Fruit fly (Drosophila melanogaster) whole organism, wandering third instar larva: ENCODE measurements around the gene CG13386.

Experiments
- Abd-B ChIP-seq: fragments of >200 bp; optimal IDR thresholded peaks from 2 replicates; lab custom pipeline; 2017; ENCODE audit warnings: missing biosample characterization, missing genetic modification characterization
- CG9705 ChIP-seq: fragments of 200-800 bp; sonication (Bioruptor generic); optimal IDR thresholded peaks from 2 replicates; lab custom pipeline; 2018; ENCODE audit warnings: missing biosample characterization, mild to moderate bottlenecking, missing genetic modification characterization
- CrebA ChIP-seq: fragments of 200-800 bp; sonication (Bioruptor generic); optimal IDR thresholded peaks from 2 replicates; lab custom pipeline; 2016; ENCODE audit warnings: missing biosample characterization, mild to moderate bottlenecking, missing genetic modification characterization, borderline replicate concordance
- Dfd ChIP-seq: fragments of >200 bp; optimal IDR thresholded peaks from 2 replicates; lab custom pipeline; 2017; ENCODE audit warnings: missing biosample characterization, missing genetic modification characterization
- Dif ChIP-seq: fragments of 200-275, 200-300 bp; sonication (Bioruptor generic); optimal IDR thresholded peaks from 2 replicates; lab custom pipeline; 2018; ENCODE audit warnings: missing biosample characterization, missing genetic modification characterization; ENCODE audit not compliant: partially characterized antibody
- GATAd ChIP-seq: sonication (Bioruptor generic); optimal IDR thresholded peaks from 2 replicates; lab custom pipeline; 2016; ENCODE audit warnings: missing biosample characterization, missing genetic modification characterization
- HLH106 ChIP-seq: fragments of 200-800 bp; optimal IDR thresholded peaks from 3 replicates; lab custom pipeline; 2019; ENCODE audit warnings: missing biosample characterization, mild to moderate bottlenecking, missing genetic modification characterization, moderate library complexity
- Hnf4 ChIP-seq: fragments of 200-800 bp; sonication (Bioruptor generic); optimal IDR thresholded peaks from 2 replicates; lab custom pipeline; 2016; ENCODE audit warnings: missing biosample characterization, mild to moderate bottlenecking, missing genetic modification characterization
- Hr78 ChIP-seq: fragments of >200 bp; optimal IDR thresholded peaks from 2 replicates; lab custom pipeline; 2017; ENCODE audit warnings: missing biosample characterization, missing genetic modification characterization
- Hr83 ChIP-seq: fragments of 200-300 bp; sonication (Bioruptor generic); optimal IDR thresholded peaks from 2 replicates; lab custom pipeline; 2016; ENCODE audit warnings: missing biosample characterization, mild to moderate bottlenecking, missing genetic modification characterization, moderate library complexity; ENCODE audit not compliant: poor library complexity, severe bottlenecking
- Jra ChIP-seq: sonication (Bioruptor generic); optimal IDR thresholded peaks from 2 replicates; lab custom pipeline; 2016; ENCODE audit warnings: missing biosample characterization, missing genetic modification characterization
- Mio ChIP-seq: sonication (Bioruptor generic); optimal IDR thresholded peaks from 2 replicates; lab custom pipeline; 2016; ENCODE audit warnings: missing biosample characterization, missing genetic modification characterization
- Myc ChIP-seq: fragments of >200 bp; optimal IDR thresholded peaks from 2 replicates; lab custom pipeline; 2017
- N ChIP-seq: fragments of >200 bp; optimal IDR thresholded peaks from 2 replicates; lab custom pipeline; 2018; ENCODE audit warnings: missing biosample characterization, missing external identifiers, missing genetic modification characterization
- OdsH ChIP-seq: fragments of 200-800 bp; sonication (Bioruptor generic); optimal IDR thresholded peaks from 2 replicates; lab custom pipeline; 2016; ENCODE audit warnings: missing biosample characterization, mild to moderate bottlenecking, missing genetic modification characterization
- Rel ChIP-seq, 2 experiments: fragments of 200-800 bp; sonication (Bioruptor generic) in 1 of 2; optimal IDR thresholded peaks; 2 replicates in 1 of 2; 3 replicates in 1 of 2; lab custom pipeline; 2016 to 2019; ENCODE audit warnings: mild to moderate bottlenecking in 2 of 2, missing biosample characterization in 2 of 2, missing genetic modification characterization in 2 of 2, moderate library complexity in 1 of 2
- Sp1 ChIP-seq: fragments of 200-800 bp; sonication (Bioruptor generic); optimal IDR thresholded peaks from 3 replicates; lab custom pipeline; 2019; ENCODE audit warnings: missing biosample characterization, mild to moderate bottlenecking, missing genetic modification characterization, moderate library complexity
- Vsx2 ChIP-seq: fragments of 200-300, 225-300 bp; sonication (Bioruptor generic); optimal IDR thresholded peaks from 2 replicates; lab custom pipeline; 2018; ENCODE audit warnings: missing biosample characterization, missing genetic modification characterization; ENCODE audit not compliant: partially characterized antibody
- br ChIP-seq: fragments of 200-800 bp; sonication (Bioruptor generic); optimal IDR thresholded peaks from 2 replicates; lab custom pipeline; 2016; ENCODE audit warnings: missing biosample characterization, missing genetic modification characterization
- brk ChIP-seq: fragments of 200-800 bp; sonication (Bioruptor generic); optimal IDR thresholded peaks from 2 replicates; lab custom pipeline; 2016; ENCODE audit warnings: missing biosample characterization, mild to moderate bottlenecking, missing genetic modification characterization
- dl ChIP-seq, 2 experiments: fragments of 175-275, 200-275 bp in 1 of 2; fragments of 200-275 bp in 1 of 2; sonication (Bioruptor generic); optimal IDR thresholded peaks; lab custom pipeline; 2018; ENCODE audit warnings: mild to moderate bottlenecking in 2 of 2, missing biosample characterization in 2 of 2, missing genetic modification characterization in 2 of 2, moderate library complexity in 2 of 2; ENCODE audit not compliant: partially characterized antibody in 2 of 2, insufficient read depth in 1 of 2
- dmrt93B ChIP-seq: fragments of 200-800 bp; sonication (Bioruptor generic); optimal IDR thresholded peaks from 2 replicates; lab custom pipeline; 2018; ENCODE audit warnings: missing biosample characterization, mild to moderate bottlenecking, missing genetic modification characterization
- dsf ChIP-seq: sonication (Bioruptor generic); optimal IDR thresholded peaks from 2 replicates; lab custom pipeline; 2016; ENCODE audit warnings: missing biosample characterization, missing genetic modification characterization, borderline replicate concordance
- ey ChIP-seq: fragments of 200-800 bp; sonication (Bioruptor generic); optimal IDR thresholded peaks from 2 replicates; lab custom pipeline; 2016; ENCODE audit warnings: missing biosample characterization, missing genetic modification characterization
- foxo ChIP-seq, 2 experiments: fragments of 200-800 bp; sonication (Bioruptor generic); optimal IDR thresholded peaks; 2 replicates in 1 of 2; 3 replicates in 1 of 2; lab custom pipeline; 2016 to 2017; ENCODE audit warnings: missing biosample characterization in 2 of 2, missing genetic modification characterization in 2 of 2
- fru ChIP-seq: fragments of 200-800 bp; sonication (Bioruptor generic); optimal IDR thresholded peaks from 3 replicates; lab custom pipeline; 2016; ENCODE audit warnings: missing biosample characterization, mild to moderate bottlenecking, missing genetic modification characterization
- h ChIP-seq: fragments of 200-800 bp; sonication (Bioruptor generic); optimal IDR thresholded peaks from 3 replicates; lab custom pipeline; 2016; ENCODE audit warnings: missing biosample characterization, mild to moderate bottlenecking, missing genetic modification characterization
- jim ChIP-seq: fragments of 175-275, 200-325 bp; sonication (Bioruptor generic); optimal IDR thresholded peaks from 2 replicates; lab custom pipeline; 2016; ENCODE audit warnings: missing biosample characterization, mild to moderate bottlenecking, missing genetic modification characterization
- lola ChIP-seq: fragments of >200 bp; optimal IDR thresholded peaks from 2 replicates; lab custom pipeline; 2017; ENCODE audit warnings: missing biosample characterization, missing genetic modification characterization
- psq ChIP-seq: fragments of 200-800 bp; sonication (Bioruptor generic); optimal IDR thresholded peaks from 3 replicates; lab custom pipeline; 2017; ENCODE audit warnings: missing biosample characterization, mild to moderate bottlenecking, missing genetic modification characterization, moderate library complexity
- rgr ChIP-seq: fragments of 200-800 bp; sonication (Bioruptor generic); optimal IDR thresholded peaks from 3 replicates; lab custom pipeline; 2016; ENCODE audit warnings: missing biosample characterization, mild to moderate bottlenecking, missing genetic modification characterization
- sage ChIP-seq: fragments of 200-800 bp; sonication (Bioruptor generic); optimal IDR thresholded peaks from 2 replicates; lab custom pipeline; 2016; ENCODE audit warnings: missing biosample characterization, mild to moderate bottlenecking, missing genetic modification characterization
- sv ChIP-seq: fragments of 200-800 bp; sonication (Bioruptor generic); optimal IDR thresholded peaks from 3 replicates; lab custom pipeline; 2016; ENCODE audit warnings: missing biosample characterization, missing genetic modification characterization
- usp ChIP-seq: fragments of >200 bp; optimal IDR thresholded peaks from 2 replicates; lab custom pipeline; 2017; ENCODE audit warnings: missing biosample characterization, missing genetic modification characterization
- woc ChIP-seq: sonication (Bioruptor generic); optimal IDR thresholded peaks from 2 replicates; lab custom pipeline; 2016; ENCODE audit warnings: missing biosample characterization, mild to moderate bottlenecking, missing genetic modification characterization

The CG13386 gene

DNA sequence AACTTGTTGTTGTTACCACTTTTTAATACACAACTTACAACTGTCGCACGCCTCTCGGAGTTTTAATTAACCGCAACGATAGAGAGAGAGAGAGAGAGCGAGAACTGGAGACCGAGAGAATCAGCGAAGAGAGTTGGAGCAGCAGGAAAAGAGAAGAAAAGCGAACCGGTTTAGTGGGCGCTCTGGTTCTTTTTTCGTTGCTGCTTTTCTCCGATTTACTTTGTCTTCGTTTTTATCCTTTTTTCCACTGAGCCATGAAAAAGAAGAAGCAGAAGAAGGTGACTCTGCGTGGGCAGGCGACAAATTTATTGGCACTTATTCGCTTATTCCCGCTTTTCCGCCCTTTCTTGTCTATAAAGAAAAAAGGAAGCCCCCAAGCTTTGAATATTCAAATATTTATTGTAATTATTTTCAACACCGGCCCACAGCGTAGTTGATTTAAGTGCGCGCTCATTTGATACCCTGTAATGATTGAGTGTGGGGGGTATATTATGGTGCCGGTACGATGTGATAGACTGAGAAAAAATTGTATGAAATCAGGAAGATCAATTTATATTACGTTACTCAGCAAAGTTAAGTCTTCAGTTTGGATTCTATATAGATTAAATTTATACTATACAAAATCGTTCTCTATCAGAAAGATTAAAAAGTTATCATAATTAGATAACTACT is 21.6 kb downstream of the CG13386 start:
- TF ChIP-seq ey (GFP tag; lab: Kevin White, UChicago) (no peak), h (GFP tag; lab: Kevin White, UChicago) (no peak), Jra (no peak), CrebA (GFP tag; lab: Kevin White, UChicago) (no peak), rgr (GFP tag; lab: Kevin White, UChicago) (no peak), Hnf4 (GFP tag; lab: Kevin White, UChicago) (no peak), Myc (no peak), dmrt93B (no peak), fru (GFP tag; lab: Kevin White, UChicago) (no peak), Sp1 (GFP tag; lab: Kevin White, UChicago) (no peak), HLH106 (tag; lab: Kevin White, UChicago) (no peak), jim (no peak), Dif (GFP tag; lab: Kevin White, UChicago) (peak; percentile 76), Hr78 (GFP tag; lab: Kevin White, UChicago) (no peak), usp (GFP tag; lab: Kevin White, UChicago) (no peak), CG9705 (GFP tag; lab: Kevin White, UChicago) (no peak), lola (GFP tag; lab: Kevin White, UChicago) (no peak), dl (GFP tag; optimal IDR thresholded peaks at IDR 0.05; lab: Kevin White, UChicago; ENCODE audit: insufficient read depth in 1 of 2, partially characterized antibody in 2 of 2) (peak; percentile 31 to 83), N (no peak), Rel (GFP tag; optimal IDR thresholded peaks at IDR 0.05; lab: Kevin White, UChicago) (no peak), Rel (tag; optimal IDR thresholded peaks at IDR 0.05; lab: Kevin White, UChicago) (no peak), woc (GFP tag; lab: Kevin White, UChicago) (no peak), brk (GFP tag; lab: Kevin White, UChicago) (no peak), sv (GFP tag; lab: Kevin White, UChicago) (no peak), foxo (GFP tag; optimal IDR thresholded peaks at IDR 0.05; lab: Kevin White, UChicago) (no peak), GATAd (GFP tag; lab: Kevin White, UChicago) (no peak), Vsx2 (GFP tag; lab: Kevin White, UChicago) (peak; percentile 76), OdsH (GFP tag; lab: Kevin White, UChicago) (no peak), Abd-B (GFP tag; lab: Kevin White, UChicago) (no peak), Mio (no peak), psq (GFP tag; lab: Kevin White, UChicago) (peak; percentile 59), sage (GFP tag; lab: Kevin White, UChicago) (no peak)

DNA sequence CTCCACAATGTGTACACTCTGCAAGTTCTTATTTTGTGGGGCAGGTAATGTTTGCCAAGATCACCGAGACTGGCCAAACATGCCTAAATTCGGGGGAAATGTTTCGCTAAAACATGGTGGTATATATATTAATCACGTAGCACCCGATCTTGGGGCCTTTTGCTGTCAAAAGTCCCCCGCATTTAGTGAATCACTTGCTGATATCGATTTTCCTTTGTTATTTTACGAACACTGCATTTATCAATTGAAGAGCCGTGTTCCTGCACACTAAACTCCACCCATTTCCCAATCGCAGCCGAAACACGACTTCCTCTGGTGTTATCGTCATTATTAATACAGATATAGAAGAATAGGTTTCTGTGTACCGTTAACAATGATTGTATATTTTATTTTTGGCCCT is 22.9 kb downstream of the CG13386 start:
- no peak for TF ChIP-seq Rel (GFP tag; optimal IDR thresholded peaks at IDR 0.05; lab: Kevin White, UChicago)
- TF ChIP-seq Rel (tag; optimal IDR thresholded peaks at IDR 0.05; lab: Kevin White, UChicago) = peak; percentile 92
- no peak for TF ChIP-seq Abd-B (GFP tag; lab: Kevin White, UChicago)
- TF ChIP-seq, all 38 proteins: peak for 1

DNA sequence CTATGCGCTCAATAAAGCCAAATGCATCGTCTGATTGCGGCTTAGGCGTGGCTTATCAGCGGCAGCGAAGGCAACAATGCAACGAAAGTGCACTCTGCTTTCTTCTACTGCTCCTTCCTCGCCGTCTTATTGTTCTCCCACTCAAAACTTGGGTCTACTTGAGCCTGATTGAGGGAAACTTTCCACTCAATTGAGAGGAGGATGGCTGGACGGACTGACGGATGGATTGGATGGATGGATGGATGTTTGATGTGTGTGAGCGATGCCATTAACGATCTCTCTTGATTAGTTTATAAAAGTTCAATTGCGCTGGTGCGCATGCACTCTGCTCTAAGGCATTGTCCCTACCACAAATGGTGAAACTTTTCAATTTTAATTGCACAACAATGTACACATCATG is 24.2 kb downstream of the CG13386 start:
- TF ChIP-seq jim (no peak), psq (GFP tag; lab: Kevin White, UChicago) (no peak), Dif (GFP tag; lab: Kevin White, UChicago) (no peak), OdsH (GFP tag; lab: Kevin White, UChicago) (no peak), lola (GFP tag; lab: Kevin White, UChicago) (no peak), Mio (no peak), Hr83 (GFP tag; lab: Kevin White, UChicago) (no peak), dsf (no peak), HLH106 (tag; lab: Kevin White, UChicago) (no peak), h (GFP tag; lab: Kevin White, UChicago) (no peak), sage (GFP tag; lab: Kevin White, UChicago) (no peak), CrebA (GFP tag; lab: Kevin White, UChicago) (no peak), Dfd (GFP tag; lab: Kevin White, UChicago) (no peak), foxo (GFP tag; optimal IDR thresholded peaks at IDR 0.05; lab: Kevin White, UChicago) (no peak), br (no peak), fru (GFP tag; lab: Kevin White, UChicago) (no peak), GATAd (GFP tag; lab: Kevin White, UChicago) (no peak), Hnf4 (GFP tag; lab: Kevin White, UChicago) (no peak)
